Worm (Caenorhabditis elegans) whole organism, midembryonic: Measurements from ENCODE around the gene C06A1.6.

Experiments
- flt-1 ChIP-seq: fragments of 200-800 bp; sonication (Bioruptor generic); IDR thresholded peaks from 2 replicates; pipeline ENCODE4 v1.3.6; 2022; ENCODE audit warnings: missing genetic modification characterization, missing compliant biosample characterization
- klf-2 ChIP-seq: fragments of 200-800 bp; sonication (Bioruptor generic); conservative IDR thresholded peaks from 2 replicates; pipeline ENCODE4 v1.3.6; 2022; ENCODE audit warnings: missing genetic modification reagents, missing genetic modification characterization, missing compliant biosample characterization

DNA sequence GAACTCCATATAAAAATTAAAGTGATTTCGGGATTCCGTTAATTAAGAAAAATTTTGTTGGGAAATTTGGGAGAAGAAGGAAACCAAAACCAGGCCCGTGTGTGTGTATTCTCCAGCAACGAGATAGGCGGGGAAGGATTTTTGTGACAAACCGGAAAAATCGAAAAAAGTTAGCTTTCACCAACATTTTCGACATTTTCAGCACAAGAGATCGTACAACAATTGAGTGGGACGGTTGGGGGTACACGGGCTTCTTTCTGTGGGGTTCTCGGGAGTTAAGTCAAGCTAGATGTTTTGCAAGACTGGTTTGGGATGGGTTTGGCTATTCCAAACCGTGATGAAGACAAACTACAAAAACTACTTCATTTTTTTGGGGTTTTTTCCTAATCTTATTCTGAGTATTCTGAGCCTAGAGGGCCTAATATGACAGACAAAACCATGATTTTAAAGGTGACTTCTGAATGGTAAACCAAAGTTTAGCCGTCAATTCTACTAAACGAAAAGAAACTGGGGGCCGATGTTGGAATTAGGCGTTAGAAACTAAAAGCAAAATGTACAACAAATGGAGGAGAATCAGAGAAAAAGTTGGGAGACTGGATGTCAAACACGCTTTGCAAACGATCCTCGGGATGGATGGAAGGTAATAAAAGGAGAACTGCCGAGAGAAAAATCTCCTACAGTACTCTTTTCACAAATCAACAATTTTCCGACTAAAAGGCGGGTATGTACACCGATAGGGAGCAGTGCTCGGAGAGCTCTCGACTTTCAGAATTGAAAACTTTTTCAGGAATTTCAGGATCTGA is 21.6 kb downstream of the C06A1.6 start:
- TF ChIP-seq flt-1 (no peak), klf-2 (GFP tag; lab: Robert Waterston, UW) (no peak)
